Fruit fly (Drosophila melanogaster) whole organism, embryonic: ENCODE results near the gene CG6839.
A peak's percentile ranks its signal among the peaks of the same experiment; 100 is the strongest.

Experiments
- Aef1 ChIP-seq: fragments of 200-800 bp; sonication (Bioruptor generic); IDR thresholded peaks from 3 replicates; pipeline ENCODE4 v1.3.6; 2022; ENCODE audit warnings: missing biosample characterization, missing genetic modification characterization
- B-H1 ChIP-seq: fragments of 200-800 bp; sonication (Bioruptor generic); IDR thresholded peaks from 3 replicates; pipeline ENCODE4 v1.3.6; 2022; ENCODE audit warnings: missing biosample characterization, missing genetic modification characterization
- CG10147 ChIP-seq: fragments of 200-800 bp; sonication (Bioruptor generic); optimal IDR thresholded peaks from 2 replicates; lab custom pipeline; 2019; ENCODE audit warnings: missing biosample characterization, mild to moderate bottlenecking, missing genetic modification characterization, moderate library complexity
- CG10267 ChIP-seq: fragments of 200-800 bp; sonication (Bioruptor generic); optimal IDR thresholded peaks from 2 replicates; lab custom pipeline; 2018; ENCODE audit warnings: missing biosample characterization, mild to moderate bottlenecking, missing genetic modification characterization, moderate library complexity
- CG12155 ChIP-seq: fragments of 200-800 bp; sonication (Bioruptor generic); optimal IDR thresholded peaks from 3 replicates; lab custom pipeline; 2016; ENCODE audit warnings: missing biosample characterization, missing genetic modification characterization
- CG12299 ChIP-seq: fragments of 200-800 bp; sonication (Bioruptor generic); optimal IDR thresholded peaks from 2 replicates; lab custom pipeline; 2018; ENCODE audit warnings: missing biosample characterization, mild to moderate bottlenecking, missing genetic modification characterization
- CG12659 ChIP-seq: fragments of 200-800 bp; sonication (Bioruptor generic); optimal IDR thresholded peaks from 3 replicates; lab custom pipeline; 2017; ENCODE audit warnings: mild to moderate bottlenecking, missing biosample characterization, missing genetic modification reagents, missing genetic modification characterization
- CG13624 ChIP-seq: fragments of 200-800 bp; sonication (Bioruptor generic); optimal IDR thresholded peaks from 2 replicates; lab custom pipeline; 2016; ENCODE audit warnings: missing biosample characterization, missing genetic modification characterization
- CG13775 ChIP-seq: fragments of 200-800 bp; sonication (Bioruptor generic); optimal IDR thresholded peaks from 3 replicates; lab custom pipeline; 2017; ENCODE audit warnings: missing biosample characterization, mild to moderate bottlenecking, missing genetic modification characterization
- CG15073 ChIP-seq: fragments of 200-800 bp; sonication (Bioruptor generic); optimal IDR thresholded peaks from 2 replicates; lab custom pipeline; 2016; ENCODE audit warnings: missing biosample characterization, missing genetic modification characterization
- CG17612 ChIP-seq: fragments of 200-800 bp; sonication (Bioruptor generic); IDR thresholded peaks from 2 replicates; pipeline ENCODE4 v1.3.6; 2022; ENCODE audit warnings: missing biosample characterization, missing genetic modification characterization
- CG17912 ChIP-seq: fragments of 200-800 bp; sonication (Bioruptor generic); optimal IDR thresholded peaks from 2 replicates; lab custom pipeline; 2018; ENCODE audit warnings: missing biosample characterization, mild to moderate bottlenecking, missing genetic modification characterization
- CG18619 ChIP-seq: fragments of 200-800 bp; sonication (Bioruptor generic); optimal IDR thresholded peaks from 3 replicates; lab custom pipeline; 2017; ENCODE audit warnings: missing biosample characterization, mild to moderate bottlenecking, missing genetic modification characterization
- CG2120 ChIP-seq: fragments of 200-800 bp; sonication (Bioruptor generic); optimal IDR thresholded peaks from 3 replicates; lab custom pipeline; 2016; ENCODE audit warnings: missing biosample characterization, missing genetic modification characterization
- CG2129 ChIP-seq: fragments of 200-800 bp; sonication (Bioruptor generic); IDR thresholded peaks from 2 replicates; pipeline ENCODE4 v1.3.6; 2022; ENCODE audit warnings: missing biosample characterization, missing genetic modification characterization; ENCODE audit not compliant: partially characterized antibody
- CG2199 ChIP-seq: fragments of 200-800 bp; sonication (Bioruptor generic); IDR thresholded peaks from 3 replicates; pipeline ENCODE4 v1.3.6; 2022; ENCODE audit warnings: missing biosample characterization, missing genetic modification characterization
- CG31224 ChIP-seq: fragments of 200-800 bp; sonication (Bioruptor generic); IDR thresholded peaks from 2 replicates; pipeline ENCODE4 v1.3.6; 2022; ENCODE audit warnings: missing biosample characterization, missing genetic modification characterization
- CG31441 ChIP-seq: fragments of 200-800 bp; sonication (Bioruptor generic); IDR thresholded peaks from 2 replicates; pipeline ENCODE4 v1.3.6; 2022; ENCODE audit warnings: missing biosample characterization, missing genetic modification characterization
- CG34224 ChIP-seq: fragments of 200-800 bp; sonication (Bioruptor generic); IDR thresholded peaks from 3 replicates; pipeline ENCODE4 v1.3.6; 2022; ENCODE audit warnings: missing biosample characterization, missing genetic modification characterization; ENCODE audit not compliant: partially characterized antibody
- CG34422 ChIP-seq: fragments of 200-800 bp; sonication (Bioruptor generic); IDR thresholded peaks from 3 replicates; pipeline ENCODE4 v1.3.6; 2022; ENCODE audit warnings: missing biosample characterization, missing genetic modification characterization
- CG4404 ChIP-seq: fragments of 200-800 bp; sonication (Bioruptor generic); IDR thresholded peaks from 2 replicates; pipeline ENCODE4 v1.3.6; 2022; ENCODE audit warnings: missing biosample characterization, missing genetic modification characterization
- CG6765 ChIP-seq: fragments of 200-800 bp; sonication (Bioruptor generic); optimal IDR thresholded peaks from 3 replicates; lab custom pipeline; 2017; ENCODE audit warnings: missing biosample characterization, mild to moderate bottlenecking, missing genetic modification characterization
- CG6791 ChIP-seq: fragments of 200-800 bp; sonication (Bioruptor generic); IDR thresholded peaks from 3 replicates; pipeline ENCODE4 v1.3.6; 2022; ENCODE audit warnings: missing biosample characterization, missing genetic modification characterization; ENCODE audit not compliant: partially characterized antibody
- CG7928 ChIP-seq: fragments of 200-800 bp; sonication (Bioruptor generic); optimal IDR thresholded peaks from 2 replicates; lab custom pipeline; 2017; ENCODE audit warnings: missing biosample characterization, mild to moderate bottlenecking, missing genetic modification characterization
- CG7987 ChIP-seq: fragments of 200-800 bp; sonication (Bioruptor generic); optimal IDR thresholded peaks from 2 replicates; lab custom pipeline; 2018; ENCODE audit warnings: missing biosample characterization, mild to moderate bottlenecking, missing genetic modification characterization, moderate library complexity
- CG8281 ChIP-seq: fragments of 200-800 bp; sonication (Bioruptor generic); optimal IDR thresholded peaks from 2 replicates; lab custom pipeline; 2018; ENCODE audit warnings: missing biosample characterization, mild to moderate bottlenecking, missing genetic modification characterization, moderate library complexity
- Dref ChIP-seq: fragments of 200-800 bp; sonication (Bioruptor generic); IDR thresholded peaks from 2 replicates; pipeline ENCODE4 v1.3.6; 2022; ENCODE audit warnings: missing biosample characterization, missing genetic modification characterization
- Lpt ChIP-seq: fragments of >200 bp; optimal IDR thresholded peaks from 2 replicates; lab custom pipeline; 2018; ENCODE audit warnings: missing biosample characterization, missing genetic modification characterization
- MBD-R2 ChIP-seq: fragments of 200-800 bp; sonication (Bioruptor generic); IDR thresholded peaks from 2 replicates; pipeline ENCODE4 v1.3.6; 2022; ENCODE audit warnings: missing biosample characterization, missing genetic modification characterization
- MESR4 ChIP-seq: fragments of 200-800 bp; sonication (Bioruptor generic); optimal IDR thresholded peaks from 2 replicates; lab custom pipeline; 2018; ENCODE audit warnings: missing biosample characterization, mild to moderate bottlenecking, missing genetic modification characterization, moderate library complexity
- Mes4 ChIP-seq: fragments of 200-800 bp; sonication (Bioruptor generic); optimal IDR thresholded peaks from 2 replicates; lab custom pipeline; 2016; ENCODE audit warnings: missing biosample characterization, missing genetic modification characterization
- Neu2 ChIP-seq: fragments of 200-800 bp; sonication (Bioruptor generic); optimal IDR thresholded peaks from 3 replicates; lab custom pipeline; 2016; ENCODE audit warnings: missing biosample characterization, missing genetic modification characterization, borderline replicate concordance
- Nf-YB ChIP-seq: fragments of 200-800 bp; sonication (Bioruptor generic); optimal IDR thresholded peaks from 3 replicates; lab custom pipeline; 2019; ENCODE audit warnings: missing biosample characterization, mild to moderate bottlenecking, missing genetic modification characterization, moderate library complexity
- Ptx1 ChIP-seq: fragments of 200-800 bp; sonication (Bioruptor generic); IDR thresholded peaks from 2 replicates; pipeline ENCODE4 v1.3.6; 2022; ENCODE audit warnings: missing biosample characterization, missing genetic modification characterization
- Sry-δ ChIP-seq: fragments of 200-800 bp; sonication (Bioruptor generic); optimal IDR thresholded peaks from 2 replicates; lab custom pipeline; 2016; ENCODE audit warnings: missing biosample characterization, missing genetic modification characterization
- TFAM ChIP-seq: fragments of 200-800 bp; sonication (Bioruptor generic); optimal IDR thresholded peaks from 2 replicates; lab custom pipeline; 2017; ENCODE audit warnings: missing biosample characterization, missing genetic modification characterization, inconsistent platforms
- ato ChIP-seq: fragments of 200-800 bp; sonication (Bioruptor generic); IDR thresholded peaks from 2 replicates; pipeline ENCODE4 v1.3.6; 2022; ENCODE audit warnings: missing biosample characterization, missing genetic modification characterization; ENCODE audit not compliant: partially characterized antibody
- bcd ChIP-seq: fragments of 200-800 bp; sonication (Bioruptor generic); optimal IDR thresholded peaks from 2 replicates; lab custom pipeline; 2017; ENCODE audit warnings: missing biosample characterization, mild to moderate bottlenecking, missing genetic modification characterization
- cg ChIP-seq: fragments of 200-800 bp; sonication (Bioruptor generic); optimal IDR thresholded peaks from 3 replicates; lab custom pipeline; 2019; ENCODE audit warnings: missing biosample characterization, mild to moderate bottlenecking, missing genetic modification characterization, moderate library complexity
- chinmo ChIP-seq: fragments of 200-800 bp; sonication (Bioruptor generic); IDR thresholded peaks from 4 replicates; pipeline ENCODE4 v1.3.6; 2022; ENCODE audit warnings: missing biosample characterization, missing genetic modification characterization; ENCODE audit not compliant: partially characterized antibody
- chm ChIP-seq: fragments of 200-800 bp; sonication (Bioruptor generic); IDR thresholded peaks from 2 replicates; pipeline ENCODE4 v1.3.6; 2022; ENCODE audit warnings: missing biosample characterization, missing genetic modification characterization
- da ChIP-seq: fragments of 200-800 bp; sonication (Bioruptor generic); optimal IDR thresholded peaks from 2 replicates; lab custom pipeline; 2016; ENCODE audit warnings: missing biosample characterization, missing genetic modification characterization
- dysf ChIP-seq: fragments of 200-800 bp; sonication (Bioruptor generic); IDR thresholded peaks from 3 replicates; pipeline ENCODE4 v1.3.6; 2022; ENCODE audit warnings: missing biosample characterization, missing genetic modification characterization
- esg ChIP-seq: fragments of 200-800 bp; sonication (Bioruptor generic); conservative IDR thresholded peaks from 2 replicates; pipeline ENCODE4 v1.3.6; 2022; ENCODE audit warnings: missing biosample characterization, missing genetic modification characterization
- gt ChIP-seq: fragments of 200-800 bp; sonication (Bioruptor generic); IDR thresholded peaks from 2 replicates; pipeline ENCODE4 v1.3.6; 2022; ENCODE audit warnings: missing biosample characterization, missing genetic modification characterization
- jing ChIP-seq: fragments of 200-800 bp; sonication (Bioruptor generic); optimal IDR thresholded peaks from 2 replicates; lab custom pipeline; 2018; ENCODE audit warnings: missing biosample characterization, mild to moderate bottlenecking, missing genetic modification characterization
- psq ChIP-seq: fragments of 200-800 bp; sonication (Bioruptor generic); optimal IDR thresholded peaks from 2 replicates; lab custom pipeline; 2017; ENCODE audit warnings: missing biosample characterization, missing genetic modification characterization
- tll ChIP-seq, 2 experiments: fragments of 200-800 bp in 1 of 2; fragments of >200 bp in 1 of 2; sonication (Bioruptor generic) in 1 of 2; optimal IDR thresholded peaks; 2 replicates each; lab custom pipeline; 2017 to 2019; ENCODE audit warnings: missing biosample characterization in 2 of 2, missing genetic modification characterization in 2 of 2, mild to moderate bottlenecking in 1 of 2, moderate library complexity in 1 of 2
- trem ChIP-seq: fragments of 200-800 bp; optimal IDR thresholded peaks from 3 replicates; lab custom pipeline; 2019; ENCODE audit warnings: missing biosample characterization, mild to moderate bottlenecking, missing genetic modification characterization, moderate library complexity
- tx ChIP-seq: fragments of 200-800 bp; sonication (Bioruptor generic); optimal IDR thresholded peaks from 2 replicates; lab custom pipeline; 2016; ENCODE audit warnings: missing biosample characterization, missing genetic modification characterization

CG6839 gene

DNA sequence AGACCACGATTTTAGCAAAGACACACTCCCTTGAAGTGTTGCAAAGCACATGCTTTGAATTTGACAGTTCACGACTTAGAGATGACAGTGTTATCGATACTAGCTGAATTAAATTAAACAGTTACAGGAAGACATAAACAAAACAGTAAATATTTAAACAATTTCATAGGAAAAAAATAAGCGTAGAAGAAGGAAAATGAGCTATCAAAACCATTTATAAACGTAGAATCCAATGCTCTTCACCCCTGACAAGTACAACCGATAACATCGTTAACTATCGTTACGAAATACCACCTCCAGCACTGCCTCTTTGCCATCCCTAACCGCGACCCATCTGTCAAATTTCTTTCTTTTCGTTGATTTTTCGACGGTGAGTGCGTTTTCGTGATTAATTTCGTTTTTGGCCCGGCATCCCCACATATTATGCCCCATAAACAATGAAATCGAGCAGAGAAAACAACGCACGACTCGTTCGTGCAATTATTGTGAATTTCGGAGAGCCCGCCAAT lies 18.6 kb upstream of the CG6839 start, which contains the start of gene RpL26 (continued):
- TF ChIP-seq trem (tag; lab: Kevin White, UChicago) (peak; percentile 64), Neu2 (GFP tag; lab: Kevin White, UChicago) (no peak), psq (peak; percentile 36), CG2129 (peak; percentile 98), chinmo (GFP tag; lab: Robert Waterston, UW) (peak; percentile 89), da (GFP tag; lab: Kevin White, UChicago) (peak; percentile 80), CG8281 (tag; lab: Kevin White, UChicago) (no peak), CG13775 (GFP tag; lab: Kevin White, UChicago) (peak; percentile 87), dysf (GFP tag; lab: Robert Waterston, UW) (peak; percentile 84; the same call in 2 of the 3 replicates), CG34224 (GFP tag; lab: Robert Waterston, UW) (peak; percentile 95), Ptx1 (GFP tag; lab: Robert Waterston, UW) (peak; percentile 80), CG12659 (GFP tag; lab: Kevin White, UChicago) (peak; percentile 89), Sry-δ (GFP tag; lab: Kevin White, UChicago) (peak; percentile 99), CG7987 (GFP tag; lab: Kevin White, UChicago) (peak; percentile 66), CG17612 (GFP tag; lab: Robert Waterston, UW) (no peak), CG7928 (GFP tag; lab: Kevin White, UChicago) (peak; percentile 36), B-H1 (GFP tag; lab: Robert Waterston, UW) (peak; percentile 57; the same call in 1 of the 3 replicates), CG10147 (GFP tag; lab: Kevin White, UChicago) (peak; percentile 61), Nf-YB (GFP tag; lab: Kevin White, UChicago) (peak; percentile 56), Lpt (GFP tag; lab: Kevin White, UChicago) (no peak), CG6791 (peak; percentile 91), jing (no peak), Mes4 (GFP tag; lab: Kevin White, UChicago) (peak; percentile 96), chm (GFP tag; lab: Robert Waterston, UW) (no peak), CG31441 (GFP tag; lab: Robert Waterston, UW) (peak; percentile 62), CG18619 (GFP tag; lab: Kevin White, UChicago) (peak; percentile 73), ato (GFP tag; lab: Robert Waterston, UW) (peak; percentile 76), bcd (GFP tag; lab: Kevin White, UChicago) (peak; percentile 75), CG34422 (GFP tag; lab: Robert Waterston, UW) (peak; percentile 72), CG12299 (tag; lab: Kevin White, UChicago) (peak; percentile 71), CG15073 (peak; percentile 38), tll (GFP tag; optimal IDR thresholded peaks at IDR 0.05; lab: Kevin White, UChicago) (peak in 1 of 2 experiments; percentile 88), CG10267 (tag; lab: Kevin White, UChicago) (peak; percentile 93), CG12155 (GFP tag; lab: Kevin White, UChicago) (peak; percentile 77), CG2120 (GFP tag; lab: Kevin White, UChicago) (peak; percentile 90), MBD-R2 (GFP tag; lab: Robert Waterston, UW) (peak; percentile 56), CG6765 (peak; percentile 65), gt (GFP tag; lab: Robert Waterston, UW) (no peak), esg (GFP tag; lab: Robert Waterston, UW) (peak; percentile 66), TFAM (no peak), cg (no peak), CG4404 (GFP tag; lab: Robert Waterston, UW) (peak; percentile 83), Dref (GFP tag; lab: Robert Waterston, UW) (peak; percentile 58), Aef1 (GFP tag; lab: Robert Waterston, UW) (peak; percentile 71), CG17912 (peak; percentile 55), CG13624 (GFP tag; lab: Kevin White, UChicago) (peak; percentile 92), MESR4 (GFP tag; lab: Kevin White, UChicago) (peak; percentile 96), tx (GFP tag; lab: Kevin White, UChicago) (peak; percentile 85), CG31224 (GFP tag; lab: Robert Waterston, UW) (peak; percentile 53), CG2199 (GFP tag; lab: Robert Waterston, UW) (no peak)
